Fruit fly (Drosophila melanogaster) whole organism, wandering third instar larva: ENCODE data around the gene Hr96.

Source experiments
- CG9705 ChIP-seq: fragments of 200-800 bp; sonication (Bioruptor generic); optimal IDR thresholded peaks from 2 replicates; lab custom pipeline; 2018; ENCODE audit warnings: missing biosample characterization, mild to moderate bottlenecking, missing genetic modification characterization
- HLH106 ChIP-seq: fragments of 200-800 bp; optimal IDR thresholded peaks from 3 replicates; lab custom pipeline; 2019; ENCODE audit warnings: missing biosample characterization, mild to moderate bottlenecking, missing genetic modification characterization, moderate library complexity
- Hr78 ChIP-seq: fragments of >200 bp; optimal IDR thresholded peaks from 2 replicates; lab custom pipeline; 2017; ENCODE audit warnings: missing biosample characterization, missing genetic modification characterization
- Mio ChIP-seq: sonication (Bioruptor generic); optimal IDR thresholded peaks from 2 replicates; lab custom pipeline; 2016; ENCODE audit warnings: missing biosample characterization, missing genetic modification characterization
- Myc ChIP-seq: fragments of >200 bp; optimal IDR thresholded peaks from 2 replicates; lab custom pipeline; 2017
- OdsH ChIP-seq: fragments of 200-800 bp; sonication (Bioruptor generic); optimal IDR thresholded peaks from 2 replicates; lab custom pipeline; 2016; ENCODE audit warnings: missing biosample characterization, mild to moderate bottlenecking, missing genetic modification characterization
- Rel ChIP-seq, 2 experiments: fragments of 200-800 bp; sonication (Bioruptor generic) in 1 of 2; optimal IDR thresholded peaks; 2 replicates in 1 of 2; 3 replicates in 1 of 2; lab custom pipeline; 2016 to 2019; ENCODE audit warnings: mild to moderate bottlenecking in 2 of 2, missing biosample characterization in 2 of 2, missing genetic modification characterization in 2 of 2, moderate library complexity in 1 of 2
- Sp1 ChIP-seq: fragments of 200-800 bp; sonication (Bioruptor generic); optimal IDR thresholded peaks from 3 replicates; lab custom pipeline; 2019; ENCODE audit warnings: missing biosample characterization, mild to moderate bottlenecking, missing genetic modification characterization, moderate library complexity
- br ChIP-seq: fragments of 200-800 bp; sonication (Bioruptor generic); optimal IDR thresholded peaks from 2 replicates; lab custom pipeline; 2016; ENCODE audit warnings: missing biosample characterization, missing genetic modification characterization
- dl ChIP-seq, 2 experiments: fragments of 175-275, 200-275 bp in 1 of 2; fragments of 200-275 bp in 1 of 2; sonication (Bioruptor generic); optimal IDR thresholded peaks; lab custom pipeline; 2018; ENCODE audit warnings: mild to moderate bottlenecking in 2 of 2, missing biosample characterization in 2 of 2, missing genetic modification characterization in 2 of 2, moderate library complexity in 2 of 2; ENCODE audit not compliant: partially characterized antibody in 2 of 2, insufficient read depth in 1 of 2
- dsf ChIP-seq: sonication (Bioruptor generic); optimal IDR thresholded peaks from 2 replicates; lab custom pipeline; 2016; ENCODE audit warnings: missing biosample characterization, missing genetic modification characterization, borderline replicate concordance
- fru ChIP-seq: fragments of 200-800 bp; sonication (Bioruptor generic); optimal IDR thresholded peaks from 3 replicates; lab custom pipeline; 2016; ENCODE audit warnings: missing biosample characterization, mild to moderate bottlenecking, missing genetic modification characterization
- pan ChIP-seq: fragments of >200 bp; optimal IDR thresholded peaks from 2 replicates; lab custom pipeline; 2017

DNA sequence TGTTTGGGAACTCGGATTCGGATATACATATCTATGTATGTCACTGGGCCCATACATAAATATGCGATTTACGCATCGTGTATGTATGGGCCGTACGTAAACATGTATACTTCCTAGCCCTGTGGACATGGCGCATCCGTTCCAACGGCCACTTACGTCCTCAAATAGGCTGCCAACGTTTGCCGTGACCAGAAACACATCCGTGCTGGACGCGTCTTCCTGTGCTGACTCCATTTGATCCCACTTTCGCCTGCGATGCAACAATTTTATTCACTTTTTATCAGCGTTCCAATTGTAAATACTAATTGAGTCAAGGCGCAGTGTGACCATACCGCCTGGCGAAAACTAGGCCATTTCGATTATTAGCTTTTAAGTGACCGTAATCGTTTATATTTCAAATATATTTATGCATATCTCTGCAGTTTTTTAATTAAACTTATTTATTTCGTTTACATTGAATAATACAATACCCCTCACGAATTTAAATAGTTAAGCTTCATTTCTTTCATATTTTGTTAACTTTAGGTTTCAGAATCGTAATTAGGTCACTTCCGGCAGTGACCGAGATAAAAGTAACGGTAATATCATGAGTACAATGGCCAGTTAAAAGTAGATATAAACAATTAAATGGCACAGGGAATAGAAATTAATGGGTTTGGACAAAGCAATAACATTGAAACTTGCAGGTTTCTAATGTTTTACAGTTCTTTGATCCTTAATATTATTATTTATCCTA, 19.9 kb downstream of the Hr96 start, which contains the start of gene 5PtaseI:
- TF ChIP-seq br (GFP tag; lab: Kevin White, UChicago), result no peak
- TF ChIP-seq fru, result no peak
- no peak for TF ChIP-seq Rel (GFP tag; optimal IDR thresholded peaks at IDR 0.05; lab: Kevin White, UChicago)
- TF ChIP-seq Rel (tag; optimal IDR thresholded peaks at IDR 0.05; lab: Kevin White, UChicago), result no peak
- no peak for TF ChIP-seq pan (lab: Kevin White, UChicago)
- no peak for TF ChIP-seq dl (GFP tag; optimal IDR thresholded peaks at IDR 0.05; lab: Kevin White, UChicago; ENCODE audit: insufficient read depth in 1 of 2, partially characterized antibody in 2 of 2)
- no peak for TF ChIP-seq HLH106
- TF ChIP-seq Myc, result no peak
- TF ChIP-seq dsf, result no peak
- no peak for TF ChIP-seq Mio (GFP tag; lab: Kevin White, UChicago)
- no peak for TF ChIP-seq Sp1 (GFP tag; lab: Kevin White, UChicago)
- TF ChIP-seq CG9705 (GFP tag; lab: Kevin White, UChicago), result no peak
- TF ChIP-seq Hr78 (GFP tag; lab: Kevin White, UChicago), result no peak
- TF ChIP-seq OdsH, result no peak
